Fruit fly (Drosophila melanogaster) whole organism, embryonic: ENCODE measurements around the gene CG6168.

Experiments used
- ATbp ChIP-seq: fragments of 200-800 bp; sonication (Bioruptor generic); optimal IDR thresholded peaks from 2 replicates; lab custom pipeline; 2017; ENCODE audit warnings: missing biosample characterization, mild to moderate bottlenecking, missing genetic modification characterization, missing genetic modification reagents
- Atf3 ChIP-seq: fragments of 200-800 bp; sonication (Bioruptor generic); optimal IDR thresholded peaks from 3 replicates; lab custom pipeline; 2016; ENCODE audit warnings: missing biosample characterization, missing genetic modification characterization
- BEAF-32 ChIP-seq: fragments of 200-800 bp; sonication (Bioruptor generic); optimal IDR thresholded peaks from 3 replicates; lab custom pipeline; 2017; ENCODE audit warnings: missing biosample characterization, missing genetic modification characterization, mild to moderate bottlenecking, moderate library complexity, missing genetic modification reagents
- CG10366 ChIP-seq: fragments of 200-800 bp; sonication (Bioruptor generic); IDR thresholded peaks from 2 replicates; pipeline ENCODE4 v1.3.6; 2022; ENCODE audit warnings: missing biosample characterization, missing genetic modification characterization
- CG10565 ChIP-seq: fragments of 200-800 bp; sonication (Bioruptor generic); optimal IDR thresholded peaks from 3 replicates; lab custom pipeline; 2016; ENCODE audit warnings: missing biosample characterization, mild to moderate bottlenecking, missing genetic modification characterization
- CG12104 ChIP-seq: fragments of 200-800 bp; sonication (Bioruptor generic); optimal IDR thresholded peaks from 3 replicates; lab custom pipeline; 2016; ENCODE audit warnings: missing biosample characterization, missing genetic modification characterization
- CG12659 ChIP-seq: fragments of 200-800 bp; sonication (Bioruptor generic); optimal IDR thresholded peaks from 3 replicates; lab custom pipeline; 2017; ENCODE audit warnings: mild to moderate bottlenecking, missing biosample characterization, missing genetic modification reagents, missing genetic modification characterization
- CG1529 ChIP-seq: fragments of 200-800 bp; sonication (Bioruptor generic); optimal IDR thresholded peaks from 3 replicates; lab custom pipeline; 2018; ENCODE audit warnings: missing biosample characterization, missing genetic modification characterization
- CG30020 ChIP-seq: fragments of 200-800 bp; optimal IDR thresholded peaks from 2 replicates; lab custom pipeline; 2019; ENCODE audit warnings: missing biosample characterization, mild to moderate bottlenecking, missing genetic modification characterization, moderate library complexity
- CG8944 ChIP-seq: fragments of 200-800 bp; sonication (Bioruptor generic); optimal IDR thresholded peaks from 3 replicates; lab custom pipeline; 2016; ENCODE audit warnings: missing biosample characterization, missing genetic modification characterization
- CG9932 ChIP-seq: fragments of 200-800 bp; sonication (Bioruptor generic); IDR thresholded peaks from 2 replicates; pipeline ENCODE4 v1.3.6; 2022; ENCODE audit warnings: missing biosample characterization, missing genetic modification characterization
- CoRest ChIP-seq: fragments of 200-800 bp; sonication (Bioruptor generic); optimal IDR thresholded peaks from 3 replicates; lab custom pipeline; 2018; ENCODE audit warnings: missing biosample characterization, mild to moderate bottlenecking, missing genetic modification characterization, moderate library complexity
- D ChIP-seq, 2 experiments: fragments of 200-800 bp in 1 of 2; fragments of >200 bp in 1 of 2; sonication (Bioruptor generic) in 1 of 2; optimal IDR thresholded peaks; 2 replicates in 1 of 2; 3 replicates in 1 of 2; lab custom pipeline; 2017; ENCODE audit warnings: mild to moderate bottlenecking in 1 of 2, missing biosample characterization in 1 of 2, missing genetic modification characterization in 1 of 2, missing genetic modification reagents in 1 of 2
- D19A ChIP-seq: fragments of 200-800 bp; optimal IDR thresholded peaks from 3 replicates; lab custom pipeline; 2019; ENCODE audit warnings: missing biosample characterization, mild to moderate bottlenecking, missing genetic modification characterization, moderate library complexity
- Dbx ChIP-seq: fragments of 200-800 bp; sonication (Bioruptor generic); IDR thresholded peaks from 3 replicates; pipeline ENCODE4 v1.3.6; 2022; ENCODE audit warnings: missing biosample characterization, missing genetic modification characterization
- Dip2 ChIP-seq: fragments of 200-800 bp; sonication (Bioruptor generic); IDR thresholded peaks from 2 replicates; pipeline ENCODE4 v1.3.6; 2022; ENCODE audit warnings: missing biosample characterization, missing genetic modification characterization
- Fer2 ChIP-seq: fragments of 200-800 bp; sonication (Bioruptor generic); optimal IDR thresholded peaks from 2 replicates; lab custom pipeline; 2018; ENCODE audit warnings: missing biosample characterization, mild to moderate bottlenecking, missing genetic modification characterization, moderate library complexity
- Gsc ChIP-seq: fragments of 200-800 bp; sonication (Bioruptor generic); IDR thresholded peaks from 2 replicates; pipeline ENCODE4 v1.3.6; 2022; ENCODE audit warnings: missing biosample characterization, missing genetic modification characterization
- Hand ChIP-seq: fragments of 200-800 bp; sonication (Bioruptor generic); optimal IDR thresholded peaks from 2 replicates; lab custom pipeline; 2017; ENCODE audit warnings: mild to moderate bottlenecking, missing biosample characterization, missing genetic modification reagents, missing genetic modification characterization
- Hsf ChIP-seq: fragments of 200-800 bp; sonication (Bioruptor generic); optimal IDR thresholded peaks from 3 replicates; lab custom pipeline; 2016; ENCODE audit warnings: missing biosample characterization, missing genetic modification characterization
- NFAT ChIP-seq: fragments of 200-800 bp; sonication (Bioruptor generic); IDR thresholded peaks from 2 replicates; pipeline ENCODE4 v1.3.6; 2022; ENCODE audit warnings: missing biosample characterization, missing genetic modification characterization
- NK7.1 ChIP-seq: fragments of 200-800 bp; sonication (Bioruptor generic); optimal IDR thresholded peaks from 3 replicates; lab custom pipeline; 2016; ENCODE audit warnings: missing biosample characterization, missing genetic modification characterization
- Nf-YC ChIP-seq: fragments of 200-800 bp; optimal IDR thresholded peaks from 3 replicates; lab custom pipeline; 2019; ENCODE audit warnings: missing biosample characterization, mild to moderate bottlenecking, missing genetic modification characterization, moderate library complexity
- Scr ChIP-seq: fragments of 200-800 bp; sonication (Bioruptor generic); IDR thresholded peaks from 2 replicates; pipeline ENCODE4 v1.3.6; 2022; ENCODE audit warnings: missing biosample characterization, missing genetic modification characterization; ENCODE audit not compliant: partially characterized antibody
- Usf ChIP-seq: fragments of 200-800 bp; sonication (Bioruptor generic); optimal IDR thresholded peaks from 2 replicates; lab custom pipeline; 2017; ENCODE audit warnings: missing genotype, missing biosample characterization, missing genetic modification characterization
- Xrp1 ChIP-seq: fragments of 200-800 bp; sonication (Bioruptor generic); IDR thresholded peaks from 2 replicates; pipeline ENCODE4 v1.3.6; 2022; ENCODE audit warnings: missing biosample characterization, missing genetic modification characterization
- ash1 ChIP-seq: fragments of 200-800 bp; sonication (Bioruptor generic); optimal IDR thresholded peaks from 2 replicates; lab custom pipeline; 2018; ENCODE audit warnings: missing biosample characterization, mild to moderate bottlenecking, missing genetic modification characterization
- chinmo ChIP-seq: fragments of 200-800 bp; sonication (Bioruptor generic); IDR thresholded peaks from 4 replicates; pipeline ENCODE4 v1.3.6; 2022; ENCODE audit warnings: missing biosample characterization, missing genetic modification characterization; ENCODE audit not compliant: partially characterized antibody
- crc ChIP-seq: fragments of 200-800 bp; sonication (Bioruptor generic); optimal IDR thresholded peaks from 2 replicates; lab custom pipeline; 2016; ENCODE audit warnings: missing biosample characterization, missing genetic modification characterization
- dimm ChIP-seq: fragments of 200-800 bp; sonication (Bioruptor generic); IDR thresholded peaks from 2 replicates; pipeline ENCODE4 v1.3.6; 2022; ENCODE audit warnings: missing biosample characterization, missing genetic modification characterization
- disco-r ChIP-seq: fragments of 200-800 bp; sonication (Bioruptor generic); optimal IDR thresholded peaks from 2 replicates; lab custom pipeline; 2016; ENCODE audit warnings: missing biosample characterization, missing genetic modification characterization
- dmrt99B ChIP-seq: fragments of 200-800 bp; sonication (Bioruptor generic); optimal IDR thresholded peaks from 2 replicates; lab custom pipeline; 2018; ENCODE audit warnings: missing biosample characterization, mild to moderate bottlenecking, missing genetic modification characterization, moderate library complexity
- exex ChIP-seq: fragments of 200-800 bp; sonication (Bioruptor generic); optimal IDR thresholded peaks from 4 replicates; lab custom pipeline; 2018; ENCODE audit warnings: missing biosample characterization, mild to moderate bottlenecking, missing genetic modification characterization, moderate library complexity
- fru ChIP-seq: fragments of >200 bp; optimal IDR thresholded peaks from 2 replicates; lab custom pipeline; 2017
- ftz-f1 ChIP-seq: fragments of 200-800 bp; sonication (Bioruptor generic); optimal IDR thresholded peaks from 2 replicates; lab custom pipeline; 2016; ENCODE audit warnings: missing biosample characterization, missing genetic modification characterization
- gt ChIP-seq: fragments of 200-800 bp; sonication (Bioruptor generic); IDR thresholded peaks from 2 replicates; pipeline ENCODE4 v1.3.6; 2022; ENCODE audit warnings: missing biosample characterization, missing genetic modification characterization
- hbn ChIP-seq: fragments of 200-800 bp; sonication (Bioruptor generic); IDR thresholded peaks from 2 replicates; pipeline ENCODE4 v1.3.6; 2022; ENCODE audit warnings: missing biosample characterization, missing genetic modification characterization; ENCODE audit not compliant: partially characterized antibody
- her ChIP-seq: fragments of 200-800 bp; sonication (Bioruptor generic); optimal IDR thresholded peaks from 2 replicates; lab custom pipeline; 2016; ENCODE audit warnings: missing biosample characterization, missing genetic modification characterization
- kah ChIP-seq: fragments of 200-800 bp; sonication (Bioruptor generic); optimal IDR thresholded peaks from 2 replicates; lab custom pipeline; 2018; ENCODE audit warnings: missing biosample characterization, mild to moderate bottlenecking, missing genetic modification characterization
- knrl ChIP-seq: fragments of 200-800 bp; sonication (Bioruptor generic); IDR thresholded peaks from 3 replicates; pipeline ENCODE4 v1.3.6; 2022; ENCODE audit warnings: missing biosample characterization, missing genetic modification characterization; ENCODE audit not compliant: partially characterized antibody
- lola ChIP-seq, 3 experiments: fragments of >200 bp in 2 of 3; fragments of 200-800 bp in 1 of 3; sonication (Bioruptor generic) in 1 of 3; optimal IDR thresholded peaks; 2 replicates each; lab custom pipeline; 2017 to 2019; ENCODE audit warnings: missing biosample characterization in 3 of 3, missing genetic modification characterization in 3 of 3, mild to moderate bottlenecking in 1 of 3, moderate library complexity in 1 of 3
- pan ChIP-seq, 4 experiments: fragments of >200 bp in 3 of 4; fragments of 200-800 bp in 1 of 4; sonication (Bioruptor generic) in 1 of 4; optimal IDR thresholded peaks in 3 of 4; IDR thresholded peaks in 1 of 4; 2 replicates each; pipeline versions ENCODE4 v1.3.6 to Lab custom; 2017 to 2022; ENCODE audit warnings: missing biosample characterization in 2 of 4, missing genetic modification characterization in 2 of 4, mixed read lengths in 1 of 4
- prd ChIP-seq, 3 experiments: fragments of >200 bp in 2 of 3; fragments of 200-800 bp in 1 of 3; sonication (Bioruptor generic) in 1 of 3; optimal IDR thresholded peaks in 2 of 3; IDR thresholded peaks in 1 of 3; 2 replicates in 2 of 3; 3 replicates in 1 of 3; pipeline versions ENCODE4 v1.3.6 to Lab custom; 2017 to 2022; ENCODE audit warnings: missing biosample characterization in 1 of 3, missing genetic modification characterization in 1 of 3
- repo ChIP-seq: fragments of 200-800 bp; sonication (Bioruptor generic); optimal IDR thresholded peaks from 2 replicates; lab custom pipeline; 2016; ENCODE audit warnings: missing biosample characterization, missing genetic modification characterization
- rib ChIP-seq: fragments of 200-800 bp; sonication (Bioruptor generic); IDR thresholded peaks from 2 replicates; pipeline ENCODE4 v1.3.6; 2022; ENCODE audit warnings: missing biosample characterization, missing genetic modification characterization
- ro ChIP-seq: fragments of 200-800 bp; sonication (Bioruptor generic); IDR thresholded peaks from 2 replicates; pipeline ENCODE4 v1.3.6; 2022; ENCODE audit warnings: missing biosample characterization, missing genetic modification characterization
- row ChIP-seq: fragments of 200-800 bp; sonication (Bioruptor generic); IDR thresholded peaks from 3 replicates; pipeline ENCODE4 v1.3.6; 2022; ENCODE audit warnings: missing biosample characterization, missing genetic modification characterization
- salm ChIP-seq: fragments of 200-800 bp; sonication (Bioruptor generic); optimal IDR thresholded peaks from 2 replicates; lab custom pipeline; 2018; ENCODE audit warnings: missing biosample characterization, mild to moderate bottlenecking, missing genetic modification characterization
- sima ChIP-seq: fragments of 200-800 bp; sonication (Bioruptor generic); optimal IDR thresholded peaks from 2 replicates; lab custom pipeline; 2016; ENCODE audit warnings: missing biosample characterization, missing genetic modification characterization
- vvl ChIP-seq: fragments of 200-800 bp; sonication (Bioruptor generic); IDR thresholded peaks from 2 replicates; pipeline ENCODE4 v1.3.6; 2022; ENCODE audit warnings: missing biosample characterization, missing genetic modification characterization

The CG6168 gene

dm6 chr3L:11366422-11366821 is 44.9 kb upstream of the CG6168 start (continued):
- no peak for TF ChIP-seq CG30020 (tag; lab: Kevin White, UChicago)
- no peak for TF ChIP-seq hbn (GFP tag; lab: Robert Waterston, UW)
- TF ChIP-seq chinmo (GFP tag; lab: Robert Waterston, UW): 0 out of 4 replicates have a peak, but pooled peaks have one; percentile 42
- TF ChIP-seq CG12659 (GFP tag; lab: Kevin White, UChicago): no peak
- TF ChIP-seq CG8944: no peak
- TF ChIP-seq row: peak; percentile 15; the same call in 1 of the 3 replicates
- TF ChIP-seq Gsc (GFP tag; lab: Robert Waterston, UW): no peak
- no peak for TF ChIP-seq Nf-YC (tag; lab: Kevin White, UChicago)
- no peak for TF ChIP-seq NFAT (GFP tag; lab: Robert Waterston, UW)
- TF ChIP-seq BEAF-32: no peak
- no peak for TF ChIP-seq D19A (tag; lab: Kevin White, UChicago)
- no peak for TF ChIP-seq knrl (GFP tag; lab: Robert Waterston, UW)
- TF ChIP-seq Atf3 (GFP tag; lab: Kevin White, UChicago): no peak
- TF ChIP-seq disco-r (GFP tag; lab: Kevin White, UChicago): no peak
- no peak for TF ChIP-seq Dip2 (GFP tag; lab: Robert Waterston, UW)
- no peak for TF ChIP-seq CG10565 (GFP tag; lab: Kevin White, UChicago)
- TF ChIP-seq CG12104 (GFP tag; lab: Kevin White, UChicago): no peak
- TF ChIP-seq Scr (GFP tag; lab: Robert Waterston, UW): no peak
- TF ChIP-seq CG9932: 0 out of 2 replicates have a peak, but pooled peaks have one; percentile 24
- no peak for TF ChIP-seq Hand
- TF ChIP-seq Fer2: no peak
- peak; percentile 43 for TF ChIP-seq vvl
- no peak for TF ChIP-seq gt (GFP tag; lab: Robert Waterston, UW)
- TF ChIP-seq lola (GFP tag; optimal IDR thresholded peaks at IDR 0.05; lab: Kevin White, UChicago): no peak
- TF ChIP-seq rib (GFP tag; lab: Robert Waterston, UW): peak; percentile 57; the same call in 1 of the 2 replicates
- TF ChIP-seq her (GFP tag; lab: Kevin White, UChicago): no peak
- TF ChIP-seq Dbx (GFP tag; lab: Robert Waterston, UW): no peak
- TF ChIP-seq dmrt99B: no peak
- no peak for TF ChIP-seq ro (GFP tag; lab: Robert Waterston, UW)
- no peak for TF ChIP-seq CoRest (tag; lab: Kevin White, UChicago)
- no peak for TF ChIP-seq sima (GFP tag; lab: Kevin White, UChicago)
- no peak for TF ChIP-seq fru (lab: Kevin White, UChicago)
- no peak for TF ChIP-seq D (optimal IDR thresholded peaks at IDR 0.05; lab: Kevin White, UChicago)
- TF ChIP-seq D (GFP tag; optimal IDR thresholded peaks at IDR 0.05; lab: Kevin White, UChicago): no peak
- TF ChIP-seq salm: no peak
- no peak for TF ChIP-seq Hsf (GFP tag; lab: Kevin White, UChicago)
- TF ChIP-seq CG1529 (GFP tag; lab: Kevin White, UChicago): no peak
- TF ChIP-seq dimm: no peak
- no peak for TF ChIP-seq ftz-f1 (GFP tag; lab: Kevin White, UChicago)
- TF ChIP-seq crc (GFP tag; lab: Kevin White, UChicago): no peak
- peak; percentile 2 for TF ChIP-seq ash1 (GFP tag; lab: Kevin White, UChicago)
- TF ChIP-seq repo (GFP tag; lab: Kevin White, UChicago): no peak
- TF ChIP-seq kah: no peak
- no peak for TF ChIP-seq Usf (GFP tag; lab: Kevin White, UChicago)
- TF ChIP-seq exex (tag; lab: Kevin White, UChicago): no peak
- TF ChIP-seq pan (optimal IDR thresholded peaks at IDR 0.05; lab: Kevin White, UChicago): no peak
- no peak for TF ChIP-seq pan (GFP tag; optimal IDR thresholded peaks at IDR 0.05 in 1 of 2, IDR thresholded peaks at IDR 0.05 in 1 of 2)
- no peak for TF ChIP-seq NK7.1 (GFP tag; lab: Kevin White, UChicago)
- TF ChIP-seq ATbp (GFP tag; lab: Kevin White, UChicago): no peak
- no peak for TF ChIP-seq CG10366 (GFP tag; lab: Robert Waterston, UW)
- TF ChIP-seq prd (optimal IDR thresholded peaks at IDR 0.05; lab: Kevin White, UChicago): no peak
- TF ChIP-seq prd (GFP tag; IDR thresholded peaks at IDR 0.05; lab: Robert Waterston, UW): 0 out of 3 replicates have a peak, but pooled peaks have one; percentile 26
- no peak for TF ChIP-seq Xrp1 (GFP tag; lab: Robert Waterston, UW)
